Fruit fly (Drosophila melanogaster) whole organism, adult: Measurements from ENCODE around the gene Muc30E.

Source experiments
- CG12768 ChIP-seq: fragments of 200-800 bp; sonication (Bioruptor generic); optimal IDR thresholded peaks from 2 replicates; lab custom pipeline; 2017; ENCODE audit warnings: missing biosample characterization, missing genetic modification characterization, mild to moderate bottlenecking, moderate library complexity, missing genetic modification reagents
- CG14711 ChIP-seq: fragments of 200-800 bp; sonication (Bioruptor generic); optimal IDR thresholded peaks from 2 replicates; lab custom pipeline; 2018; ENCODE audit warnings: missing biosample characterization, mild to moderate bottlenecking, missing genetic modification characterization, moderate library complexity
- Clk ChIP-seq: fragments of 200-800 bp; sonication (Bioruptor generic); optimal IDR thresholded peaks from 2 replicates; lab custom pipeline; 2017; ENCODE audit warnings: missing biosample characterization, missing genetic modification characterization
- Hr96 ChIP-seq: fragments of 200-800 bp; sonication (Bioruptor generic); optimal IDR thresholded peaks from 2 replicates; lab custom pipeline; 2016; ENCODE audit warnings: missing biosample characterization, missing genetic modification characterization

DNA sequence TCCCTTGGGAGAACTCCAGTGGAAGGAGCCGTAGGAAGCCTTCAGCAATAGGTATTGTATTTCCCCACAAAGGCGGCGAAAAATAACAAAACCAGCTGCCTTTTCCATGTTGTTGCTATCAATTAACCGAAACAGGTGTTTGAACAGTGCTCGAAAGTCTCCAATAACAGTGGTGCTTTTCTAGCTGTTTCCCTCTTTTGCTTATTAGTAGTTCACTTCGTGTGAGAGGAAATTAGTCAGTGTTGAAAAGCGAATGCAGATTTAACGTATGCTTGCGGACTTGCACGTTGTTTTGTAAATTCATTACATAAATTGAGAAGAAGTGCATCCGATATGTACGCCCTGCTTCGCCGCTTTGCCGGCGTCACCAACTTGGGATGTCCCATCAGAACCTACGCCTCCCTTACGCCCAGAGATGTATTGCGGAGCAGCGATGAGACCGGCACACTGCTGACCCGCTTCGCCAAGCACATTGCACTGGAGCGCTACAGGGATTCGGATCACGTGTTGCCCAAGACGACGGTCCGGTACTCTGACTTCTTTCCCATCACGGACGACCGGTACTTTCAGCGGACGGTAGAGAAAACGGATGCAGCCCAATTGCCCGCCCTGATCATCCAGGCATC lies 35.8 kb upstream of the Muc30E start, which contains the start of the genes Datp and CG4619:
- TF ChIP-seq Clk (GFP tag; lab: Kevin White, UChicago) (no peak), Hr96 (GFP tag; lab: Kevin White, UChicago) (peak; percentile 66), CG12768 (GFP tag; lab: Kevin White, UChicago) (peak; percentile 64), CG14711 (tag; lab: Kevin White, UChicago) (peak; percentile 67)
